Fruit fly (Drosophila melanogaster): Measurements from ENCODE around the gene side-VII.
A peak's percentile ranks its signal among the peaks of the same experiment; 100 is the strongest.

side-VII gene

DNA sequence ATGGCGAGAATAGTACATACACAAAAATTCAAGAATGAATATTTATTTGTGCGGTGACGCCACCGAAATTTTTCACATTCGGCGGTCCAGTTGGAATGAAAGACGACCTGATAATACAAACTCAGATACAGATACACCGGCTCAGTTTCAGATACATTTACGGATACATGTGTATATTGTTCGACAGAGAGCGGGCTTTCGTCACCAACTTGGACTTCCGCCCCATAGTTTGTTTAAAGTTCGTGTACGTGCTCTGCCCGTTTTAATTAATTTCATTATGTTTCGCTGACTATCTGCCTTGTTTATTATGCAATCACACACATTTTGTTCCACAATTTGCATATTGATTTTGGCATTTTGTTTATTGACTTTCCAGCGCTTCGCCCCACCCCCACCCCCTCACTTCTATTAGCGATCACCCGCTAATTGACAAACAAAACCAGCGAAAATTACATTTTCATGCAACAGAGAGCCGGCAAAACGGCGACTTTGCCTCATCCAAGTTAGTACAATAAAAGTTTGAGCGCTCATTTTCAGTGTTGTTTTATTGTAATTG, 38.6 kb downstream of the side-VII start (continued):
- TF ChIP-seq nerfin-1 (tag; optimal IDR thresholded peaks at IDR 0.05) (no peak), kay (GFP tag; optimal IDR thresholded peaks at IDR 0.05) (peak; percentile 42), danr (GFP tag; IDR thresholded peaks at IDR 0.05) (no peak), slou (GFP tag; optimal IDR thresholded peaks at IDR 0.05) (no peak), CG8359 (GFP tag; optimal IDR thresholded peaks at IDR 0.05; ENCODE audit: borderline replicate concordance) (no peak), CG9797 (GFP tag; optimal IDR thresholded peaks at IDR 0.05) (no peak), pb (GFP tag; optimal IDR thresholded peaks at IDR 0.05) (peak; percentile 9), bowl (GFP tag; IDR thresholded peaks at IDR 0.05) (no peak), Vsx1 (GFP tag; optimal IDR thresholded peaks at IDR 0.05) (peak; percentile 22), CG9727 (GFP tag; optimal IDR thresholded peaks at IDR 0.05) (no peak), lov (optimal IDR thresholded peaks at IDR 0.05) (no peak), lov (GFP tag; IDR thresholded peaks at IDR 0.05) (no peak), CG10209 (GFP tag; optimal IDR thresholded peaks at IDR 0.05) (peak; percentile 34), lilli (GFP tag; optimal IDR thresholded peaks at IDR 0.05) (no peak), CG8089 (GFP tag; optimal IDR thresholded peaks at IDR 0.05) (peak; percentile 17), Lhr (GFP tag; optimal IDR thresholded peaks at IDR 0.05) (no peak), salm (tag; optimal IDR thresholded peaks at IDR 0.05) (no peak), CG7987 (GFP tag; optimal IDR thresholded peaks at IDR 0.05) (peak; percentile 0), B-H1 (GFP tag; IDR thresholded peaks at IDR 0.05) (no peak), gsb-n (tag; optimal IDR thresholded peaks at IDR 0.05) (no peak), CG2875 (GFP tag; optimal IDR thresholded peaks at IDR 0.05) (peak; percentile 4), BEAF-32 (GFP tag; optimal IDR thresholded peaks at IDR 0.05) (no peak), CoRest (tag; optimal IDR thresholded peaks at IDR 0.05) (peak; percentile 27), HmgD (GFP tag; optimal IDR thresholded peaks at IDR 0.05) (no peak), sisA (GFP tag; IDR thresholded peaks at IDR 0.05) (no peak), CG14965 (GFP tag; optimal IDR thresholded peaks at IDR 0.05; ENCODE audit: borderline replicate concordance) (no peak), CG13894 (tag; optimal IDR thresholded peaks at IDR 0.05) (peak; percentile 45), Bteb2 (GFP tag; optimal IDR thresholded peaks at IDR 0.05) (no peak), sd (tag; optimal IDR thresholded peaks at IDR 0.05) (peak; percentile 79), dmrt99B (tag; optimal IDR thresholded peaks at IDR 0.05) (peak; percentile 45), dmrt11E (tag; optimal IDR thresholded peaks at IDR 0.05) (no peak), Fer2 (tag; optimal IDR thresholded peaks at IDR 0.05) (no peak), CG6765 (GFP tag; optimal IDR thresholded peaks at IDR 0.05) (peak; percentile 48), dpn (GFP tag; optimal IDR thresholded peaks at IDR 0.05) (peak in 1 of 2 experiments; percentile 23), pan (optimal IDR thresholded peaks at IDR 0.05) (no peak), pan (GFP tag; optimal IDR thresholded peaks at IDR 0.05 in 1 of 2, IDR thresholded peaks at IDR 0.05 in 1 of 2) (no peak), stwl (tag; optimal IDR thresholded peaks at IDR 0.05) (no peak), CG17912 (GFP tag; optimal IDR thresholded peaks at IDR 0.05) (peak; percentile 15), HLH54F (GFP tag; optimal IDR thresholded peaks at IDR 0.05) (no peak), zen2 (GFP tag; IDR thresholded peaks at IDR 0.05; ENCODE audit: partially characterized antibody) (no peak), CG13424 (tag; optimal IDR thresholded peaks at IDR 0.05) (peak; percentile 21), CG13123 (GFP tag; optimal IDR thresholded peaks at IDR 0.05) (peak; percentile 0), CG1647 (GFP tag; optimal IDR thresholded peaks at IDR 0.05) (peak; percentile 33), Meics (GFP tag; optimal IDR thresholded peaks at IDR 0.05) (peak; percentile 93), lab (GFP tag; optimal IDR thresholded peaks at IDR 0.05) (peak; percentile 57), oc (tag; optimal IDR thresholded peaks at IDR 0.05) (no peak), abd-A (tag; optimal IDR thresholded peaks at IDR 0.05) (peak; percentile 3), CG3838 (GFP tag; optimal IDR thresholded peaks at IDR 0.05) (no peak), Elba2 (GFP tag; optimal IDR thresholded peaks at IDR 0.05) (no peak), grau (tag; optimal IDR thresholded peaks at IDR 0.05) (no peak)

All from whole organism, embryonic.